Worm (Caenorhabditis elegans) whole organism, L4 larva: Measurements from ENCODE around the gene ech-9.

Experiments
- aly-2 ChIP-seq: sonication (generic microtip); optimal IDR thresholded peaks from 2 replicates; lab custom pipeline; 2018; ENCODE audit warnings: missing biosample characterization, missing genetic modification characterization
- daf-12 ChIP-seq: fragments of 150-350 bp; optimal IDR thresholded peaks from 2 replicates; lab custom pipeline; 2014; ENCODE audit warnings: missing biosample characterization, missing genetic modification reagents, missing genetic modification characterization
- mdt-29 ChIP-seq: fragments of 200-800 bp; sonication (Bioruptor generic); IDR thresholded peaks from 2 replicates; pipeline ENCODE4 v1.3.6; 2022; ENCODE audit warnings: missing genetic modification reagents, missing genetic modification characterization, missing compliant biosample characterization
- mep-1 ChIP-seq: fragments of 150-350 bp; sonication (generic microtip); optimal IDR thresholded peaks from 3 replicates; lab custom pipeline; 2014; ENCODE audit warnings: missing biosample characterization, missing genetic modification characterization
- nhr-237 ChIP-seq: sonication (generic microtip); optimal IDR thresholded peaks from 2 replicates; lab custom pipeline; 2017; ENCODE audit warnings: missing biosample characterization, missing genetic modification characterization
- nhr-25 ChIP-seq: sonication (generic microtip); optimal IDR thresholded peaks from 2 replicates; lab custom pipeline; 2017; ENCODE audit warnings: missing genetic modification characterization, mild to moderate bottlenecking, missing compliant biosample characterization, antibody characterized with exemption, moderate library complexity, borderline replicate concordance; ENCODE audit not compliant: insufficient read depth
- pqm-1 ChIP-seq: sonication (generic microtip); optimal IDR thresholded peaks from 2 replicates; lab custom pipeline; 2017; ENCODE audit warnings: missing biosample characterization, missing genetic modification characterization
- saeg-2 ChIP-seq: fragments of 200-800 bp; sonication (Bioruptor generic); IDR thresholded peaks from 2 replicates; pipeline ENCODE4 v1.3.6; 2022; ENCODE audit warnings: missing genetic modification reagents, missing genetic modification characterization, missing compliant biosample characterization
- unc-39 ChIP-seq: sonication (generic microtip); optimal IDR thresholded peaks from 2 replicates; lab custom pipeline; 2017; ENCODE audit warnings: missing biosample characterization, missing genetic modification characterization

DNA sequence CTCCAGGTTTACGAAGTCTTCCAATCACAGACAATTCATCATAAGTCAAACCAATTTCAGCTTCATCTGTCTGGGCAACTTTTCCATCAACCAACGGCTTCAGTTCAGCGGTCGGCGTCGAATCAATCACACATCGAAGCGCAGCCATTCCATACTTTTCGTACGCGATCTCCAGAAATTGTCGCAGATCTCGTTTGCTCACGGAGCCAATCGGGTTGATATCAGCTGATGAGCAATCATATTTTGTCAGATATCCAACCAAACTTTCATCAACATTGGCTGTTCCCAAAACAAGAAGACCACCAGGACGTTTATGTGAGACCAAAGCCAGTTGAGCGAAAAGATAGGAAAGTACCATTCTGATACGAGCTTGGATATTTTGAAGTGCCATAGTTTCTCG is 19.7 kb downstream of the ech-9 start:
- TF ChIP-seq pqm-1 (no peak), saeg-2 (GFP tag; lab: Robert Waterston, UW) (no peak), nhr-237 (no peak), mep-1 (tag; lab: Kevin White, UChicago) (no peak), aly-2 (tag; lab: Kevin White, UChicago) (no peak), nhr-25 (no peak), unc-39 (no peak), mdt-29 (GFP tag; lab: Robert Waterston, UW) (no peak), daf-12 (tag; lab: Kevin White, UChicago) (no peak)
